Fruit fly (Drosophila melanogaster) whole organism, embryonic: Measurements from ENCODE around the gene Mdr65.

ENCODE experiments used
- Aef1 ChIP-seq: fragments of 200-800 bp; sonication (Bioruptor generic); IDR thresholded peaks from 3 replicates; pipeline ENCODE4 v1.3.6; 2022; ENCODE audit warnings: missing biosample characterization, missing genetic modification characterization
- BtbVII ChIP-seq: fragments of 200-800 bp; sonication (Bioruptor generic); optimal IDR thresholded peaks from 3 replicates; lab custom pipeline; 2017; ENCODE audit warnings: missing biosample characterization, mild to moderate bottlenecking, missing genetic modification characterization
- CG10267 ChIP-seq: fragments of 200-800 bp; sonication (Bioruptor generic); optimal IDR thresholded peaks from 2 replicates; lab custom pipeline; 2018; ENCODE audit warnings: missing biosample characterization, mild to moderate bottlenecking, missing genetic modification characterization, moderate library complexity
- CG10462 ChIP-seq: fragments of 200-800 bp; sonication (Bioruptor generic); optimal IDR thresholded peaks from 2 replicates; lab custom pipeline; 2016; ENCODE audit warnings: missing biosample characterization, missing genetic modification characterization
- CG11093 ChIP-seq: fragments of 200-800 bp; sonication (Bioruptor generic); IDR thresholded peaks from 3 replicates; pipeline ENCODE4 v1.3.6; 2022; ENCODE audit warnings: missing biosample characterization, missing genetic modification characterization
- CG11504 ChIP-seq: fragments of 200-800 bp; sonication (Bioruptor generic); optimal IDR thresholded peaks from 3 replicates; lab custom pipeline; 2019; ENCODE audit warnings: missing biosample characterization, mild to moderate bottlenecking, missing genetic modification characterization, moderate library complexity
- CG11560 ChIP-seq: fragments of 200-800 bp; sonication (Bioruptor generic); IDR thresholded peaks from 3 replicates; pipeline ENCODE4 v1.3.6; 2022; ENCODE audit warnings: missing biosample characterization, missing genetic modification characterization
- CG12219 ChIP-seq: fragments of 200-800 bp; sonication (Bioruptor generic); optimal IDR thresholded peaks from 3 replicates; lab custom pipeline; 2018; ENCODE audit warnings: missing biosample characterization, mild to moderate bottlenecking, missing genetic modification characterization
- CG13424 ChIP-seq: fragments of 200-800 bp; sonication (Bioruptor generic); optimal IDR thresholded peaks from 2 replicates; lab custom pipeline; 2019; ENCODE audit warnings: missing biosample characterization, mild to moderate bottlenecking, missing genetic modification characterization, moderate library complexity
- CG13624 ChIP-seq: fragments of 200-800 bp; sonication (Bioruptor generic); optimal IDR thresholded peaks from 2 replicates; lab custom pipeline; 2016; ENCODE audit warnings: missing biosample characterization, missing genetic modification characterization
- CG14014 ChIP-seq: fragments of 200-800 bp; sonication (Bioruptor generic); IDR thresholded peaks from 2 replicates; pipeline ENCODE4 v1.3.6; 2022; ENCODE audit warnings: missing biosample characterization, missing genetic modification characterization
- CG14965 ChIP-seq: fragments of 200-800 bp; sonication (Bioruptor generic); optimal IDR thresholded peaks from 2 replicates; lab custom pipeline; 2016; ENCODE audit warnings: missing biosample characterization, missing genetic modification characterization, borderline replicate concordance
- CG17186 ChIP-seq: fragments of 200-800 bp; sonication (Bioruptor generic); optimal IDR thresholded peaks from 3 replicates; lab custom pipeline; 2017; ENCODE audit warnings: missing biosample characterization, missing genetic modification reagents, missing genetic modification characterization
- CG18764 ChIP-seq: fragments of 200-800 bp; sonication (Bioruptor generic); optimal IDR thresholded peaks from 3 replicates; lab custom pipeline; 2016; ENCODE audit warnings: missing biosample characterization, missing genetic modification characterization
- CG2678 ChIP-seq: fragments of 200-800 bp; sonication (Bioruptor generic); optimal IDR thresholded peaks from 3 replicates; lab custom pipeline; 2019; ENCODE audit warnings: missing biosample characterization, mild to moderate bottlenecking, missing genetic modification characterization, moderate library complexity
- CG30403 ChIP-seq: fragments of 200-800 bp; sonication (Bioruptor generic); optimal IDR thresholded peaks from 3 replicates; lab custom pipeline; 2016; ENCODE audit warnings: missing biosample characterization, missing genetic modification characterization
- CG32532 ChIP-seq: fragments of 200-800 bp; sonication (Bioruptor generic); IDR thresholded peaks from 2 replicates; pipeline ENCODE4 v1.3.6; 2022; ENCODE audit warnings: missing biosample characterization, missing genetic modification characterization
- CG32772 ChIP-seq: fragments of 200-800 bp; sonication (Bioruptor generic); IDR thresholded peaks from 2 replicates; pipeline ENCODE4 v1.3.6; 2022; ENCODE audit warnings: missing biosample characterization, missing genetic modification characterization
- CG33557 ChIP-seq: fragments of 200-800 bp; sonication (Bioruptor generic); optimal IDR thresholded peaks from 2 replicates; lab custom pipeline; 2019; ENCODE audit warnings: missing biosample characterization, mild to moderate bottlenecking, missing genetic modification characterization, moderate library complexity
- CG4404 ChIP-seq: fragments of 200-800 bp; sonication (Bioruptor generic); IDR thresholded peaks from 2 replicates; pipeline ENCODE4 v1.3.6; 2022; ENCODE audit warnings: missing biosample characterization, missing genetic modification characterization
- CG5953 ChIP-seq: fragments of 200-800 bp; sonication (Bioruptor generic); IDR thresholded peaks from 2 replicates; pipeline ENCODE4 v1.3.6; 2022; ENCODE audit warnings: missing biosample characterization, missing genetic modification characterization
- CG8765 ChIP-seq: fragments of 200-800 bp; sonication (Bioruptor generic); IDR thresholded peaks from 2 replicates; pipeline ENCODE4 v1.3.6; 2022; ENCODE audit warnings: missing biosample characterization, missing genetic modification characterization
- Dfd ChIP-seq, 2 experiments: fragments of >200 bp; optimal IDR thresholded peaks; 2 replicates each; lab custom pipeline; 2017; ENCODE audit warnings: missing biosample characterization in 2 of 2, missing genetic modification characterization in 2 of 2
- Ets65A ChIP-seq: fragments of 200-800 bp; sonication (Bioruptor generic); peaks from one replicate; lab custom pipeline; 2016; ENCODE audit warnings: missing biosample characterization, missing genetic modification characterization
- Fer3 ChIP-seq: fragments of 200-800 bp; sonication (Bioruptor generic); optimal IDR thresholded peaks from 2 replicates; lab custom pipeline; 2018; ENCODE audit warnings: missing biosample characterization, mild to moderate bottlenecking, missing genetic modification characterization, moderate library complexity
- Gug ChIP-seq: fragments of 200-800 bp; sonication (Bioruptor generic); IDR thresholded peaks from 4 replicates; pipeline ENCODE4 v1.3.6; 2022; ENCODE audit warnings: missing biosample characterization, missing genetic modification characterization
- Hsf ChIP-seq: fragments of 200-800 bp; sonication (Bioruptor generic); optimal IDR thresholded peaks from 3 replicates; lab custom pipeline; 2016; ENCODE audit warnings: missing biosample characterization, missing genetic modification characterization
- Myb ChIP-seq: fragments of 200-800 bp; sonication (Bioruptor generic); optimal IDR thresholded peaks from 2 replicates; lab custom pipeline; 2016; ENCODE audit warnings: missing biosample characterization, missing genetic modification characterization
- Rfx ChIP-seq: fragments of 200-800 bp; sonication (Bioruptor generic); IDR thresholded peaks from 2 replicates; pipeline ENCODE4 v1.3.6; 2022; ENCODE audit warnings: missing biosample characterization, missing genetic modification characterization
- Sry-δ ChIP-seq: fragments of 200-800 bp; sonication (Bioruptor generic); optimal IDR thresholded peaks from 2 replicates; lab custom pipeline; 2016; ENCODE audit warnings: missing biosample characterization, missing genetic modification characterization
- Ssrp ChIP-seq: fragments of 200-800 bp; sonication (Bioruptor generic); optimal IDR thresholded peaks from 2 replicates; lab custom pipeline; 2018; ENCODE audit warnings: missing biosample characterization, mild to moderate bottlenecking, missing genetic modification characterization, moderate library complexity
- ab ChIP-seq: fragments of 200-800 bp; sonication (Bioruptor generic); optimal IDR thresholded peaks from 2 replicates; lab custom pipeline; 2016; ENCODE audit warnings: missing biosample characterization, missing genetic modification characterization
- bowl ChIP-seq: fragments of 200-800 bp; sonication (Bioruptor generic); IDR thresholded peaks from 2 replicates; pipeline ENCODE4 v1.3.6; 2022; ENCODE audit warnings: missing biosample characterization, missing genetic modification characterization
- bsh ChIP-seq, 2 experiments: fragments of 200-800 bp; sonication (Bioruptor generic); optimal IDR thresholded peaks; 2 replicates each; lab custom pipeline; 2017 to 2018; ENCODE audit warnings: mild to moderate bottlenecking in 2 of 2, missing biosample characterization in 2 of 2, missing genetic modification characterization in 2 of 2, moderate library complexity in 1 of 2
- caup ChIP-seq: fragments of 200-800 bp; sonication (Bioruptor generic); optimal IDR thresholded peaks from 3 replicates; lab custom pipeline; 2017; ENCODE audit warnings: missing biosample characterization, mild to moderate bottlenecking, missing genetic modification characterization, moderate library complexity; ENCODE audit not compliant: severe bottlenecking
- crc ChIP-seq: fragments of 200-800 bp; sonication (Bioruptor generic); optimal IDR thresholded peaks from 2 replicates; lab custom pipeline; 2016; ENCODE audit warnings: missing biosample characterization, missing genetic modification characterization
- crp ChIP-seq, 2 experiments: fragments of 200-800 bp; sonication (Bioruptor generic); optimal IDR thresholded peaks; 2 replicates in 1 of 2; 3 replicates in 1 of 2; lab custom pipeline; 2017; ENCODE audit warnings: missing biosample characterization in 2 of 2, missing genetic modification characterization in 2 of 2, mild to moderate bottlenecking in 1 of 2, moderate library complexity in 1 of 2
- dm ChIP-seq: fragments of 200-800 bp; sonication (Bioruptor generic); optimal IDR thresholded peaks from 3 replicates; lab custom pipeline; 2016; ENCODE audit warnings: missing biosample characterization, missing genetic modification characterization
- exex ChIP-seq: fragments of 200-800 bp; sonication (Bioruptor generic); optimal IDR thresholded peaks from 4 replicates; lab custom pipeline; 2018; ENCODE audit warnings: missing biosample characterization, mild to moderate bottlenecking, missing genetic modification characterization, moderate library complexity
- gce ChIP-seq: fragments of 200-800 bp; sonication (Bioruptor generic); IDR thresholded peaks from 3 replicates; pipeline ENCODE4 v1.3.6; 2022; ENCODE audit warnings: missing biosample characterization, missing genetic modification characterization
- maf-S ChIP-seq: fragments of 200-800 bp; sonication (Bioruptor generic); optimal IDR thresholded peaks from 2 replicates; lab custom pipeline; 2016; ENCODE audit warnings: missing biosample characterization, missing genetic modification characterization
- row ChIP-seq: fragments of 200-800 bp; sonication (Bioruptor generic); IDR thresholded peaks from 3 replicates; pipeline ENCODE4 v1.3.6; 2022; ENCODE audit warnings: missing biosample characterization, missing genetic modification characterization
- run ChIP-seq: fragments of 200-800 bp; sonication (Bioruptor generic); optimal IDR thresholded peaks from 3 replicates; lab custom pipeline; 2018; ENCODE audit warnings: missing biosample characterization, mild to moderate bottlenecking, missing genetic modification characterization
- sens-2 ChIP-seq: fragments of 200-800 bp; sonication (Bioruptor generic); IDR thresholded peaks from 2 replicates; pipeline ENCODE4 v1.3.6; 2022; ENCODE audit warnings: missing biosample characterization, missing genetic modification characterization
- slou ChIP-seq: fragments of 200-800 bp; sonication (Bioruptor generic); optimal IDR thresholded peaks from 3 replicates; lab custom pipeline; 2016; ENCODE audit warnings: missing biosample characterization, missing genetic modification characterization
- so ChIP-seq: fragments of 200-800 bp; sonication (Bioruptor generic); IDR thresholded peaks from 3 replicates; pipeline ENCODE4 v1.3.6; 2022; ENCODE audit warnings: missing biosample characterization, missing genetic modification characterization
- sr ChIP-seq: fragments of 200-800 bp; sonication (Bioruptor generic); IDR thresholded peaks from 3 replicates; pipeline ENCODE4 v1.3.6; 2022; ENCODE audit warnings: missing biosample characterization, missing genetic modification characterization
- tin ChIP-seq: fragments of 200-800 bp; sonication (Bioruptor generic); optimal IDR thresholded peaks from 3 replicates; lab custom pipeline; 2016; ENCODE audit warnings: missing biosample characterization, missing genetic modification characterization
- twi ChIP-seq: fragments of 200-800 bp; optimal IDR thresholded peaks from 2 replicates; lab custom pipeline; 2019; ENCODE audit warnings: missing biosample characterization, mild to moderate bottlenecking, missing genetic modification characterization, moderate library complexity
- wor ChIP-seq: fragments of 200-800 bp; sonication (Bioruptor generic); IDR thresholded peaks from 2 replicates; pipeline ENCODE4 v1.3.6; 2022; ENCODE audit warnings: missing biosample characterization, missing genetic modification characterization
- zfh1 ChIP-seq: fragments of 200-800 bp; sonication (Bioruptor generic); IDR thresholded peaks from 3 replicates; pipeline ENCODE4 v1.3.6; 2022; ENCODE audit warnings: missing biosample characterization, missing genetic modification characterization

Gene Mdr65

dm6 chr3L:6217212-6217611, 28.3 kb downstream of the Mdr65 start (continued):
- peak; percentile 53 for TF ChIP-seq CG4404
- peak; percentile 65 for TF ChIP-seq Hsf (GFP tag; lab: Kevin White, UChicago)
- TF ChIP-seq gce, result 0 out of 3 replicates have a peak, but pooled peaks have one; percentile 62
- TF ChIP-seq crp (GFP tag; optimal IDR thresholded peaks at IDR 0.05; lab: Kevin White, UChicago), result peak in 1 of 2 experiments; percentile 22
- no peak for TF ChIP-seq CG11560 (tag; lab: Robert Waterston, UW)
- TF ChIP-seq CG11504 (tag; lab: Kevin White, UChicago), result peak; percentile 56
- peak; percentile 51; the same call in 1 of the 2 replicates for TF ChIP-seq CG14014
- 0 out of 2 replicates have a peak, but pooled peaks have one; percentile 32 for TF ChIP-seq wor (GFP tag; lab: Robert Waterston, UW)
- no peak for TF ChIP-seq Dfd (GFP tag; optimal IDR thresholded peaks at IDR 0.05; lab: Kevin White, UChicago)
- TF ChIP-seq CG30403 (GFP tag; lab: Kevin White, UChicago), result peak; percentile 75
- no peak for TF ChIP-seq ab (GFP tag; lab: Kevin White, UChicago)
- TF ChIP-seq Gug (GFP tag; lab: Robert Waterston, UW), result no peak
- peak; percentile 83 for TF ChIP-seq Ssrp
- no peak for TF ChIP-seq CG17186 (GFP tag; lab: Kevin White, UChicago)
- TF ChIP-seq CG10462 (GFP tag; lab: Kevin White, UChicago), result peak; percentile 24
- no peak for TF ChIP-seq CG14965 (GFP tag; lab: Kevin White, UChicago)
- peak; percentile 77 for TF ChIP-seq CG2678
- no peak for TF ChIP-seq BtbVII (GFP tag; lab: Kevin White, UChicago)
- no peak for TF ChIP-seq exex (tag; lab: Kevin White, UChicago)
- TF ChIP-seq CG32532 (GFP tag; lab: Robert Waterston, UW), result peak; percentile 35; the same call in 1 of the 2 replicates
- TF ChIP-seq bowl (GFP tag; lab: Robert Waterston, UW), result no peak
- TF ChIP-seq crc (GFP tag; lab: Kevin White, UChicago), result peak; percentile 42
- no peak for TF ChIP-seq slou
- TF ChIP-seq CG33557 (GFP tag; lab: Kevin White, UChicago), result peak; percentile 57
- peak; percentile 48; the same call in 1 of the 3 replicates for TF ChIP-seq CG11093 (GFP tag; lab: Robert Waterston, UW)
- TF ChIP-seq zfh1 (GFP tag; lab: Robert Waterston, UW), result peak; percentile 69; the same call in 2 of the 3 replicates
- no peak for TF ChIP-seq caup
- peak; percentile 48 for TF ChIP-seq tin (GFP tag; lab: Kevin White, UChicago)
- TF ChIP-seq Sry-δ (GFP tag; lab: Kevin White, UChicago), result no peak
- peak; percentile 59 for TF ChIP-seq Fer3 (tag; lab: Kevin White, UChicago)
- peak; percentile 19 for TF ChIP-seq dm (GFP tag; lab: Kevin White, UChicago)
- TF ChIP-seq run (tag; lab: Kevin White, UChicago), result peak; percentile 24
- TF ChIP-seq Ets65A (GFP tag; lab: Kevin White, UChicago), result peak; percentile 51
- TF ChIP-seq CG13624 (GFP tag; lab: Kevin White, UChicago), result no peak
- TF ChIP-seq row (GFP tag; lab: Robert Waterston, UW), result peak; percentile 75
- peak; percentile 49; the same call in 1 of the 3 replicates for TF ChIP-seq Aef1
- TF ChIP-seq CG12219 (GFP tag; lab: Kevin White, UChicago), result peak; percentile 46
- 0 out of 3 replicates have a peak, but pooled peaks have one; percentile 28 for TF ChIP-seq so (GFP tag; lab: Robert Waterston, UW)
- peak; percentile 37; the same call in 1 of the 2 replicates for TF ChIP-seq CG5953 (GFP tag; lab: Robert Waterston, UW)
- no peak for TF ChIP-seq maf-S (GFP tag; lab: Kevin White, UChicago)
- peak in 1 of 2 experiments; percentile 93 for TF ChIP-seq bsh (GFP tag; optimal IDR thresholded peaks at IDR 0.05; lab: Kevin White, UChicago)
- 0 out of 2 replicates have a peak, but pooled peaks have one; percentile 19 for TF ChIP-seq CG8765 (GFP tag; lab: Robert Waterston, UW)
- peak; percentile 44 for TF ChIP-seq CG18764 (GFP tag; lab: Kevin White, UChicago)
- peak; percentile 45; the same call in 1 of the 2 replicates for TF ChIP-seq CG32772
- TF ChIP-seq sens-2 (GFP tag; lab: Robert Waterston, UW), result peak; percentile 48; the same call in 1 of the 2 replicates
- TF ChIP-seq Rfx, result no peak
- no peak for TF ChIP-seq sr
- TF ChIP-seq twi (tag; lab: Kevin White, UChicago), result peak; percentile 97
- peak; percentile 80 for TF ChIP-seq CG10267 (tag; lab: Kevin White, UChicago)
- peak; percentile 6 for TF ChIP-seq Myb
- peak; percentile 71 for TF ChIP-seq CG13424 (tag; lab: Kevin White, UChicago)
